Worm (Caenorhabditis elegans) whole organism, late embryonic: ENCODE measurements around the gene F53C3.4.

Source experiments
- K02D7.2 ChIP-seq: sonication (generic microtip); optimal IDR thresholded peaks from 2 replicates; lab custom pipeline; 2017; ENCODE audit warnings: mild to moderate bottlenecking, missing genetic modification characterization, missing compliant biosample characterization
- T23F11.4 ChIP-seq: fragments of 200-800 bp; sonication (Bioruptor generic); optimal IDR thresholded peaks from 2 replicates; lab custom pipeline; 2018; ENCODE audit warnings: mild to moderate bottlenecking, missing genetic modification characterization, missing compliant biosample characterization
- Y22D7AL.16 ChIP-seq: sonication (generic microtip); optimal IDR thresholded peaks from 2 replicates; lab custom pipeline; 2016; ENCODE audit warnings: missing genetic modification characterization, missing compliant biosample characterization
- ceh-18 ChIP-seq: sonication (generic microtip); optimal IDR thresholded peaks from 2 replicates; lab custom pipeline; 2016; ENCODE audit warnings: missing genetic modification characterization, missing compliant biosample characterization
- ceh-19 ChIP-seq: fragments of 200-800 bp; sonication (Bioruptor generic); optimal IDR thresholded peaks from 2 replicates; lab custom pipeline; 2018; ENCODE audit warnings: mild to moderate bottlenecking, missing genetic modification characterization, missing compliant biosample characterization
- ceh-2 ChIP-seq: sonication (generic microtip); optimal IDR thresholded peaks from 2 replicates; lab custom pipeline; 2016; ENCODE audit warnings: missing genotype, missing genetic modification characterization, missing compliant biosample characterization
- ceh-30 ChIP-seq: fragments of 150-350 bp; optimal IDR thresholded peaks from 2 replicates; lab custom pipeline; 2014; ENCODE audit warnings: missing biosample characterization, missing genetic modification characterization
- ceh-31 ChIP-seq: sonication (generic microtip); optimal IDR thresholded peaks from 2 replicates; lab custom pipeline; 2016; ENCODE audit warnings: missing genetic modification characterization, missing compliant biosample characterization
- ceh-34 ChIP-seq: sonication (generic microtip); optimal IDR thresholded peaks from 2 replicates; lab custom pipeline; 2016; ENCODE audit warnings: mild to moderate bottlenecking, missing genetic modification characterization, missing compliant biosample characterization
- ceh-45 ChIP-seq: fragments of 200-800 bp; sonication (Bioruptor generic); IDR thresholded peaks from 2 replicates; pipeline ENCODE4 v1.3.6; 2022; ENCODE audit warnings: missing genetic modification reagents, missing genetic modification characterization, missing compliant biosample characterization
- ceh-48 ChIP-seq: sonication (generic microtip); optimal IDR thresholded peaks from 2 replicates; lab custom pipeline; 2016; ENCODE audit warnings: missing genetic modification characterization, inconsistent platforms, missing compliant biosample characterization
- ceh-6 ChIP-seq: fragments of 200-800 bp; sonication (Bioruptor generic); optimal IDR thresholded peaks from 2 replicates; lab custom pipeline; 2018; ENCODE audit warnings: mild to moderate bottlenecking, missing genetic modification characterization, missing compliant biosample characterization
- ceh-9 ChIP-seq: sonication (generic microtip); optimal IDR thresholded peaks from 2 replicates; lab custom pipeline; 2016; ENCODE audit warnings: mild to moderate bottlenecking, missing genetic modification characterization, inconsistent platforms, missing compliant biosample characterization
- elt-2 ChIP-seq: sonication (generic microtip); optimal IDR thresholded peaks from 2 replicates; lab custom pipeline; 2016; ENCODE audit warnings: missing genetic modification reagents, missing genetic modification characterization, missing compliant biosample characterization
- fkh-10 ChIP-seq: fragments of 150-350 bp; optimal IDR thresholded peaks from 2 replicates; lab custom pipeline; 2014; ENCODE audit warnings: missing biosample characterization, missing genetic modification reagents, missing genetic modification characterization
- fkh-6 ChIP-seq: sonication (generic microtip); optimal IDR thresholded peaks from 2 replicates; lab custom pipeline; 2016; ENCODE audit warnings: missing genetic modification characterization, missing compliant biosample characterization
- gmeb-2 ChIP-seq: sonication (generic microtip); optimal IDR thresholded peaks from 2 replicates; lab custom pipeline; 2016; ENCODE audit warnings: missing genetic modification characterization, inconsistent platforms, missing compliant biosample characterization
- hlh-15 ChIP-seq: sonication (generic microtip); optimal IDR thresholded peaks from 2 replicates; lab custom pipeline; 2016; ENCODE audit warnings: missing genetic modification characterization, missing compliant biosample characterization
- hlh-6 ChIP-seq: sonication (generic microtip); optimal IDR thresholded peaks from 2 replicates; lab custom pipeline; 2016; ENCODE audit warnings: missing genotype, missing genetic modification characterization, missing compliant biosample characterization
- hlh-8 ChIP-seq: sonication (generic microtip); optimal IDR thresholded peaks from 2 replicates; lab custom pipeline; 2016; ENCODE audit warnings: missing genotype, missing genetic modification characterization, missing compliant biosample characterization
- lin-11 ChIP-seq: fragments of 200-800 bp; sonication (Bioruptor generic); optimal IDR thresholded peaks from 2 replicates; lab custom pipeline; 2018; ENCODE audit warnings: mild to moderate bottlenecking, missing genetic modification characterization, missing compliant biosample characterization
- madf-2 ChIP-seq: sonication (generic microtip); optimal IDR thresholded peaks from 2 replicates; lab custom pipeline; 2017; ENCODE audit warnings: missing genetic modification characterization, missing compliant biosample characterization
- nfya-1 ChIP-seq: sonication (generic microtip); optimal IDR thresholded peaks from 2 replicates; lab custom pipeline; 2017; ENCODE audit warnings: missing genetic modification characterization, mild to moderate bottlenecking, missing compliant biosample characterization, antibody characterized with exemption, moderate library complexity
- nhr-11 ChIP-seq: fragments of 150-350 bp; optimal IDR thresholded peaks from 2 replicates; lab custom pipeline; 2014; ENCODE audit warnings: missing biosample characterization, missing genetic modification characterization
- nhr-232 ChIP-seq: sonication (generic microtip); optimal IDR thresholded peaks from 2 replicates; lab custom pipeline; 2016; ENCODE audit warnings: missing genetic modification characterization, missing compliant biosample characterization
- npax-4 ChIP-seq: sonication (generic microtip); optimal IDR thresholded peaks from 2 replicates; lab custom pipeline; 2016; ENCODE audit warnings: missing genetic modification characterization, missing compliant biosample characterization
- pat-9 ChIP-seq: fragments of 200-800 bp; sonication (Bioruptor generic); optimal IDR thresholded peaks from 2 replicates; lab custom pipeline; 2018; ENCODE audit warnings: mild to moderate bottlenecking, missing genetic modification characterization, moderate library complexity, missing compliant biosample characterization
- pha-2 ChIP-seq: sonication (generic microtip); optimal IDR thresholded peaks from 2 replicates; lab custom pipeline; 2017; ENCODE audit warnings: mild to moderate bottlenecking, missing genetic modification characterization, missing compliant biosample characterization
- pha-4 ChIP-seq: fragments of 150-350 bp; optimal IDR thresholded peaks from 2 replicates; lab custom pipeline; 2018; ENCODE audit warnings: missing biosample characterization, missing genetic modification reagents, missing genetic modification characterization
- pqm-1 ChIP-seq: sonication (generic microtip); optimal IDR thresholded peaks from 2 replicates; lab custom pipeline; 2016; ENCODE audit warnings: missing genetic modification characterization, missing compliant biosample characterization
- pros-1 ChIP-seq: fragments of 150-350 bp; optimal IDR thresholded peaks from 2 replicates; lab custom pipeline; 2014; ENCODE audit warnings: missing biosample characterization, missing genetic modification reagents, missing genetic modification characterization
- ref-2 ChIP-seq: sonication (generic microtip); optimal IDR thresholded peaks from 2 replicates; lab custom pipeline; 2016; ENCODE audit warnings: missing genetic modification characterization, missing compliant biosample characterization
- rnt-1 ChIP-seq: sonication (generic microtip); optimal IDR thresholded peaks from 2 replicates; lab custom pipeline; 2016; ENCODE audit warnings: missing genetic modification characterization, missing compliant biosample characterization
- sdc-2 ChIP-seq: sonication (generic microtip); optimal IDR thresholded peaks from 2 replicates; lab custom pipeline; 2016; ENCODE audit warnings: missing genotype, missing genetic modification characterization, missing compliant biosample characterization
- sox-2 ChIP-seq: fragments of 200-800 bp; sonication (Bioruptor generic); IDR thresholded peaks from 2 replicates; pipeline ENCODE4 v1.3.6; 2022; ENCODE audit warnings: missing genetic modification reagents, missing genetic modification characterization, missing compliant biosample characterization
- syd-9 ChIP-seq: sonication (generic microtip); optimal IDR thresholded peaks from 2 replicates; lab custom pipeline; 2016; ENCODE audit warnings: mild to moderate bottlenecking, missing genetic modification characterization, moderate library complexity, missing compliant biosample characterization
- unc-55 ChIP-seq: sonication (generic microtip); optimal IDR thresholded peaks from 2 replicates; lab custom pipeline; 2017; ENCODE audit warnings: missing biosample characterization, missing genetic modification reagents, missing genetic modification characterization
- unc-86 ChIP-seq: sonication (generic microtip); optimal IDR thresholded peaks from 2 replicates; lab custom pipeline; 2016; ENCODE audit warnings: missing genetic modification characterization, missing compliant biosample characterization
- zip-5 ChIP-seq: sonication (generic microtip); optimal IDR thresholded peaks from 2 replicates; lab custom pipeline; 2016; ENCODE audit warnings: missing genetic modification characterization, missing compliant biosample characterization

The F53C3.4 gene

ce11 chrII:3931825-3932224 lies 30.6 kb downstream of the F53C3.4 start:
- no peak for TF ChIP-seq elt-2 (tag; lab: Kevin White, UChicago)
- TF ChIP-seq sdc-2 (tag; lab: Kevin White, UChicago), result no peak
- no peak for TF ChIP-seq ceh-18 (tag; lab: Kevin White, UChicago)
- TF ChIP-seq nhr-232 (tag; lab: Kevin White, UChicago), result no peak
- TF ChIP-seq pros-1 (tag; lab: Kevin White, UChicago), result no peak
- no peak for TF ChIP-seq fkh-6

ce11 chrII:3933640-3934039 lies 32.4 kb downstream of the F53C3.4 start, which contains the start of gene Y14H12B.2:
Gene Y14H12B.2 (minus strand): TSS chrII:3933740.
- TF ChIP-seq nfya-1 (tag; lab: Kevin White, UChicago) (no peak), unc-86 (tag; lab: Kevin White, UChicago) (no peak), hlh-15 (tag; lab: Kevin White, UChicago) (no peak), pqm-1 (no peak), K02D7.2 (tag; lab: Kevin White, UChicago) (no peak), fkh-10 (no peak), sdc-2 (tag; lab: Kevin White, UChicago) (no peak), gmeb-2 (tag; lab: Kevin White, UChicago) (no peak), ceh-48 (tag; lab: Kevin White, UChicago) (no peak), ceh-31 (no peak), hlh-6 (tag; lab: Kevin White, UChicago) (no peak), sox-2 (GFP tag; lab: Robert Waterston, UW) (no peak), pros-1 (tag; lab: Kevin White, UChicago) (no peak), pha-4 (no peak), ceh-2 (tag; lab: Kevin White, UChicago) (no peak), hlh-8 (no peak), pat-9 (tag; lab: Kevin White, UChicago) (no peak)
- TF ChIP-seq, all 69 proteins: peak for 0

- TF ChIP-seq ref-2 (tag; lab: Kevin White, UChicago), result no peak
- no peak for TF ChIP-seq nhr-11 (tag; lab: Kevin White, UChicago)
- no peak for TF ChIP-seq hlh-15 (tag; lab: Kevin White, UChicago)
- no peak for TF ChIP-seq T23F11.4 (GFP tag; lab: Kevin White, UChicago)
- TF ChIP-seq ceh-6, result no peak
- no peak for TF ChIP-seq unc-55 (GFP tag; lab: Kevin White, UChicago)
- no peak for TF ChIP-seq elt-2 (tag; lab: Kevin White, UChicago)
- no peak for TF ChIP-seq pros-1 (tag; lab: Kevin White, UChicago)
- no peak for TF ChIP-seq ceh-48 (tag; lab: Kevin White, UChicago)
- TF ChIP-seq, all 69 proteins: peak for 0
Observed at ce11 chrII:3934085-3934484, 32.9 kb downstream of the F53C3.4 start, which contains the start of gene Y14H12B.1. Gene Y14H12B.1 (plus strand): TSS chrII:3934447.

ce11 chrII:3935098-3935497 lies 33.9 kb downstream of the F53C3.4 start:
- no peak for TF ChIP-seq pha-2 (tag; lab: Kevin White, UChicago)
- TF ChIP-seq madf-2 (tag; lab: Kevin White, UChicago), result no peak
- TF ChIP-seq ceh-19 (GFP tag; lab: Kevin White, UChicago), result no peak
- no peak for TF ChIP-seq Y22D7AL.16
- TF ChIP-seq ceh-18 (tag; lab: Kevin White, UChicago), result no peak
- no peak for TF ChIP-seq hlh-6 (tag; lab: Kevin White, UChicago)
- TF ChIP-seq ceh-30 (tag; lab: Kevin White, UChicago), result no peak
- no peak for TF ChIP-seq ceh-34 (tag; lab: Kevin White, UChicago)
- no peak for TF ChIP-seq zip-5
- no peak for TF ChIP-seq rnt-1 (tag; lab: Kevin White, UChicago)
- no peak for TF ChIP-seq fkh-6
- no peak for TF ChIP-seq ceh-48 (tag; lab: Kevin White, UChicago)
- TF ChIP-seq nfya-1 (tag; lab: Kevin White, UChicago), result no peak
- TF ChIP-seq npax-4, result no peak
- no peak for TF ChIP-seq ceh-45 (GFP tag; lab: Robert Waterston, UW)
- no peak for TF ChIP-seq ceh-6
- TF ChIP-seq ceh-9 (tag; lab: Kevin White, UChicago), result no peak
- no peak for TF ChIP-seq syd-9 (tag; lab: Kevin White, UChicago)
- no peak for TF ChIP-seq elt-2 (tag; lab: Kevin White, UChicago)
- no peak for TF ChIP-seq lin-11 (tag; lab: Kevin White, UChicago)
